Fruit fly (Drosophila melanogaster) whole organism, embryonic: ENCODE results near the gene Dok.

ENCODE experiments used
- CG10462 ChIP-seq: fragments of 200-800 bp; sonication (Bioruptor generic); optimal IDR thresholded peaks from 2 replicates; lab custom pipeline; 2016; ENCODE audit warnings: missing biosample characterization, missing genetic modification characterization
- CG10654 ChIP-seq: fragments of 200-800 bp; sonication (Bioruptor generic); optimal IDR thresholded peaks from 2 replicates; lab custom pipeline; 2016; ENCODE audit warnings: missing biosample characterization, missing genetic modification characterization
- CG11456 ChIP-seq: fragments of 200-800 bp; sonication (Bioruptor generic); IDR thresholded peaks from 3 replicates; pipeline ENCODE4 v1.3.6; 2022; ENCODE audit warnings: missing biosample characterization, missing genetic modification characterization
- CG11723 ChIP-seq: fragments of 200-800 bp; sonication (Bioruptor generic); optimal IDR thresholded peaks from 2 replicates; lab custom pipeline; 2017; ENCODE audit warnings: missing biosample characterization, mild to moderate bottlenecking, missing genetic modification characterization
- CG1602 ChIP-seq: fragments of 200-800 bp; sonication (Bioruptor generic); optimal IDR thresholded peaks from 3 replicates; lab custom pipeline; 2016; ENCODE audit warnings: missing biosample characterization, missing genetic modification characterization
- CG17612 ChIP-seq: fragments of 200-800 bp; sonication (Bioruptor generic); IDR thresholded peaks from 2 replicates; pipeline ENCODE4 v1.3.6; 2022; ENCODE audit warnings: missing biosample characterization, missing genetic modification characterization
- CG1832 ChIP-seq: fragments of 200-800 bp; sonication (Bioruptor generic); optimal IDR thresholded peaks from 2 replicates; lab custom pipeline; 2017; ENCODE audit warnings: missing biosample characterization, mild to moderate bottlenecking, missing genetic modification characterization, inconsistent platforms
- CG2712 ChIP-seq: fragments of 200-800 bp; optimal IDR thresholded peaks from 3 replicates; lab custom pipeline; 2019; ENCODE audit warnings: missing biosample characterization, mild to moderate bottlenecking, missing genetic modification characterization, moderate library complexity
- CG31441 ChIP-seq: fragments of 200-800 bp; sonication (Bioruptor generic); IDR thresholded peaks from 2 replicates; pipeline ENCODE4 v1.3.6; 2022; ENCODE audit warnings: missing biosample characterization, missing genetic modification characterization
- CG32772 ChIP-seq: fragments of 200-800 bp; sonication (Bioruptor generic); IDR thresholded peaks from 2 replicates; pipeline ENCODE4 v1.3.6; 2022; ENCODE audit warnings: missing biosample characterization, missing genetic modification characterization
- CG3838 ChIP-seq: fragments of 200-800 bp; sonication (Bioruptor generic); optimal IDR thresholded peaks from 3 replicates; lab custom pipeline; 2016; ENCODE audit warnings: missing biosample characterization, missing genetic modification characterization
- CG5180 ChIP-seq: fragments of 200-800 bp; sonication (Bioruptor generic); optimal IDR thresholded peaks from 3 replicates; lab custom pipeline; 2017; ENCODE audit warnings: missing biosample characterization, missing genetic modification characterization, mild to moderate bottlenecking, moderate library complexity, missing genetic modification reagents
- CG5953 ChIP-seq: fragments of 200-800 bp; sonication (Bioruptor generic); IDR thresholded peaks from 2 replicates; pipeline ENCODE4 v1.3.6; 2022; ENCODE audit warnings: missing biosample characterization, missing genetic modification characterization
- CG7357 ChIP-seq: fragments of 200-800 bp; sonication (Bioruptor generic); IDR thresholded peaks from 3 replicates; pipeline ENCODE4 v1.3.6; 2022; ENCODE audit warnings: missing biosample characterization, missing genetic modification characterization
- CG7556 ChIP-seq: fragments of 200-800 bp; sonication (Bioruptor generic); optimal IDR thresholded peaks from 2 replicates; lab custom pipeline; 2017; ENCODE audit warnings: missing biosample characterization, mild to moderate bottlenecking, missing genetic modification characterization
- CG8359 ChIP-seq: fragments of 200-800 bp; sonication (Bioruptor generic); optimal IDR thresholded peaks from 2 replicates; lab custom pipeline; 2017; ENCODE audit warnings: missing biosample characterization, mild to moderate bottlenecking, missing genetic modification characterization, borderline replicate concordance
- CG9932 ChIP-seq: fragments of 200-800 bp; sonication (Bioruptor generic); IDR thresholded peaks from 2 replicates; pipeline ENCODE4 v1.3.6; 2022; ENCODE audit warnings: missing biosample characterization, missing genetic modification characterization
- Ets97D ChIP-seq: fragments of 200-800 bp; sonication (Bioruptor generic); optimal IDR thresholded peaks from 3 replicates; lab custom pipeline; 2016; ENCODE audit warnings: missing biosample characterization, missing genetic modification characterization
- HHEX ChIP-seq: fragments of 200-800 bp; sonication (Bioruptor generic); optimal IDR thresholded peaks from 3 replicates; lab custom pipeline; 2017; ENCODE audit warnings: missing biosample characterization, mild to moderate bottlenecking, missing genetic modification characterization, missing genetic modification reagents
- HLH3B ChIP-seq: fragments of 200-800 bp; sonication (Bioruptor generic); IDR thresholded peaks from 2 replicates; pipeline ENCODE4 v1.3.6; 2022; ENCODE audit warnings: missing biosample characterization, missing genetic modification characterization
- NC2β ChIP-seq: fragments of 200-800 bp; sonication (Bioruptor generic); optimal IDR thresholded peaks from 2 replicates; lab custom pipeline; 2016; ENCODE audit warnings: missing biosample characterization, missing genetic modification characterization
- NFAT ChIP-seq: fragments of 200-800 bp; sonication (Bioruptor generic); IDR thresholded peaks from 2 replicates; pipeline ENCODE4 v1.3.6; 2022; ENCODE audit warnings: missing biosample characterization, missing genetic modification characterization
- Nf-YB ChIP-seq: fragments of 200-800 bp; sonication (Bioruptor generic); optimal IDR thresholded peaks from 3 replicates; lab custom pipeline; 2019; ENCODE audit warnings: missing biosample characterization, mild to moderate bottlenecking, missing genetic modification characterization, moderate library complexity
- Ptx1 ChIP-seq: fragments of 200-800 bp; sonication (Bioruptor generic); IDR thresholded peaks from 2 replicates; pipeline ENCODE4 v1.3.6; 2022; ENCODE audit warnings: missing biosample characterization, missing genetic modification characterization
- Rfx ChIP-seq: fragments of 200-800 bp; sonication (Bioruptor generic); IDR thresholded peaks from 2 replicates; pipeline ENCODE4 v1.3.6; 2022; ENCODE audit warnings: missing biosample characterization, missing genetic modification characterization
- Sin3A ChIP-seq: fragments of >200 bp; optimal IDR thresholded peaks from 2 replicates; lab custom pipeline; 2018
- Six4 ChIP-seq: fragments of 200-800 bp; sonication (Bioruptor generic); optimal IDR thresholded peaks from 2 replicates; lab custom pipeline; 2016; ENCODE audit warnings: missing biosample characterization, missing genetic modification characterization
- Sox100B ChIP-seq: fragments of 200-800 bp; sonication (Bioruptor generic); optimal IDR thresholded peaks from 3 replicates; lab custom pipeline; 2018; ENCODE audit warnings: missing biosample characterization, mild to moderate bottlenecking, missing genetic modification characterization
- Sox102F ChIP-seq: fragments of 200-800 bp; sonication (Bioruptor generic); optimal IDR thresholded peaks from 2 replicates; lab custom pipeline; 2018; ENCODE audit warnings: missing biosample characterization, mild to moderate bottlenecking, missing genetic modification characterization, moderate library complexity
- Tbp ChIP-seq: fragments of >200 bp; optimal IDR thresholded peaks from 2 replicates; lab custom pipeline; 2018; ENCODE audit warnings: missing biosample characterization, missing genetic modification characterization
- YL-1 ChIP-seq: fragments of 200-800 bp; sonication (Bioruptor generic); optimal IDR thresholded peaks from 3 replicates; lab custom pipeline; 2017; ENCODE audit warnings: missing biosample characterization, mild to moderate bottlenecking, missing genetic modification characterization
- ap ChIP-seq: fragments of 200-800 bp; sonication (Bioruptor generic); IDR thresholded peaks from 2 replicates; pipeline ENCODE4 v1.3.6; 2022; ENCODE audit warnings: missing biosample characterization, missing genetic modification characterization
- chinmo ChIP-seq: fragments of 200-800 bp; sonication (Bioruptor generic); IDR thresholded peaks from 4 replicates; pipeline ENCODE4 v1.3.6; 2022; ENCODE audit warnings: missing biosample characterization, missing genetic modification characterization; ENCODE audit not compliant: partially characterized antibody
- ci ChIP-seq: fragments of 200-800 bp; sonication (Bioruptor generic); IDR thresholded peaks from 3 replicates; pipeline ENCODE4 v1.3.6; 2022; ENCODE audit warnings: missing biosample characterization, missing genetic modification characterization
- croc ChIP-seq: fragments of 200-800 bp; sonication (Bioruptor generic); conservative IDR thresholded peaks from 3 replicates; pipeline ENCODE4 v1.3.6; 2022; ENCODE audit warnings: missing biosample characterization, missing genetic modification characterization
- dpn ChIP-seq, 2 experiments: fragments of 200-800 bp; sonication (Bioruptor generic); optimal IDR thresholded peaks; 3 replicates each; lab custom pipeline; 2016; ENCODE audit warnings: missing biosample characterization in 2 of 2, missing genetic modification characterization in 2 of 2
- eyg ChIP-seq: fragments of 200-800 bp; sonication (Bioruptor generic); optimal IDR thresholded peaks from 3 replicates; lab custom pipeline; 2016; ENCODE audit warnings: missing biosample characterization, missing genetic modification characterization
- ftz-f1 ChIP-seq: fragments of 200-800 bp; sonication (Bioruptor generic); optimal IDR thresholded peaks from 2 replicates; lab custom pipeline; 2016; ENCODE audit warnings: missing biosample characterization, missing genetic modification characterization
- gfzf ChIP-seq: fragments of 200-800 bp; sonication (Bioruptor generic); optimal IDR thresholded peaks from 2 replicates; lab custom pipeline; 2016; ENCODE audit warnings: missing biosample characterization, mild to moderate bottlenecking, missing genetic modification characterization, moderate library complexity
- gsb ChIP-seq: fragments of 200-800 bp; sonication (Bioruptor generic); IDR thresholded peaks from 2 replicates; pipeline ENCODE4 v1.3.6; 2022; ENCODE audit warnings: missing biosample characterization, missing genetic modification characterization
- ham ChIP-seq: fragments of 200-800 bp; sonication (Bioruptor generic); IDR thresholded peaks from 2 replicates; pipeline ENCODE4 v1.3.6; 2022; ENCODE audit warnings: missing biosample characterization, missing genetic modification characterization
- insv ChIP-seq, 2 experiments: fragments of 200-800 bp; sonication (Bioruptor generic); optimal IDR thresholded peaks; 3 replicates each; lab custom pipeline; 2016 to 2018; ENCODE audit warnings: missing biosample characterization in 2 of 2, missing genetic modification characterization in 2 of 2
- maf-S ChIP-seq: fragments of 200-800 bp; sonication (Bioruptor generic); optimal IDR thresholded peaks from 2 replicates; lab custom pipeline; 2016; ENCODE audit warnings: missing biosample characterization, missing genetic modification characterization
- mam ChIP-seq: fragments of 200-800 bp; sonication (Bioruptor generic); optimal IDR thresholded peaks from 3 replicates; lab custom pipeline; 2016; ENCODE audit warnings: missing biosample characterization, missing genetic modification characterization
- nerfin-2 ChIP-seq: fragments of 200-800 bp; sonication (Bioruptor generic); IDR thresholded peaks from 2 replicates; pipeline ENCODE4 v1.3.6; 2022; ENCODE audit warnings: missing biosample characterization, missing genetic modification characterization; ENCODE audit not compliant: partially characterized antibody
- pan ChIP-seq, 4 experiments: fragments of >200 bp in 3 of 4; fragments of 200-800 bp in 1 of 4; sonication (Bioruptor generic) in 1 of 4; optimal IDR thresholded peaks in 3 of 4; IDR thresholded peaks in 1 of 4; 2 replicates each; pipeline versions ENCODE4 v1.3.6 to Lab custom; 2017 to 2022; ENCODE audit warnings: missing biosample characterization in 2 of 4, missing genetic modification characterization in 2 of 4, mixed read lengths in 1 of 4
- sc ChIP-seq, 3 experiments: fragments of >200 bp in 2 of 3; fragments of 200-800 bp in 1 of 3; sonication (Bioruptor generic) in 1 of 3; optimal IDR thresholded peaks; 2 replicates in 2 of 3; 3 replicates in 1 of 3; lab custom pipeline; 2017; ENCODE audit warnings: mild to moderate bottlenecking in 1 of 3, missing biosample characterization in 1 of 3, missing genetic modification characterization in 1 of 3, missing genetic modification reagents in 1 of 3
- sd ChIP-seq: fragments of 200-800 bp; sonication (Bioruptor generic); optimal IDR thresholded peaks from 3 replicates; lab custom pipeline; 2018; ENCODE audit warnings: missing biosample characterization, mild to moderate bottlenecking, missing genetic modification characterization, moderate library complexity
- ssp ChIP-seq: fragments of 200-800 bp; sonication (Bioruptor generic); IDR thresholded peaks from 2 replicates; pipeline ENCODE4 v1.3.6; 2022; ENCODE audit warnings: missing biosample characterization, missing genetic modification characterization
- zfh1 ChIP-seq: fragments of 200-800 bp; sonication (Bioruptor generic); IDR thresholded peaks from 3 replicates; pipeline ENCODE4 v1.3.6; 2022; ENCODE audit warnings: missing biosample characterization, missing genetic modification characterization

Gene Dok

dm6 chrX:7300722-7301350 is 23.2 kb upstream of the Dok start (continued):
- TF ChIP-seq mam (GFP tag; lab: Kevin White, UChicago) = no peak
- no peak for TF ChIP-seq CG17612 (GFP tag; lab: Robert Waterston, UW)
- peak; percentile 16; the same call in 1 of the 2 replicates for TF ChIP-seq HLH3B (GFP tag; lab: Robert Waterston, UW)
- no peak for TF ChIP-seq ham (GFP tag; lab: Robert Waterston, UW)
- 0 out of 2 replicates have a peak, but pooled peaks have one; percentile 16 for TF ChIP-seq Ptx1 (GFP tag; lab: Robert Waterston, UW)
- TF ChIP-seq eyg (GFP tag; lab: Kevin White, UChicago) = no peak
- no peak for TF ChIP-seq CG1602
- no peak for TF ChIP-seq CG5180
- no peak for TF ChIP-seq NFAT (GFP tag; lab: Robert Waterston, UW)
- TF ChIP-seq YL-1 (GFP tag; lab: Kevin White, UChicago) = no peak
- peak; percentile 72; the same call in 2 of the 3 replicates for TF ChIP-seq ci
- no peak for TF ChIP-seq Tbp (GFP tag; lab: Kevin White, UChicago)
- no peak for TF ChIP-seq CG5953 (GFP tag; lab: Robert Waterston, UW)
- TF ChIP-seq Sox100B (GFP tag; lab: Kevin White, UChicago) = no peak
- TF ChIP-seq CG7357 = no peak
- no peak for TF ChIP-seq HHEX (GFP tag; lab: Kevin White, UChicago)
- TF ChIP-seq CG31441 = no peak
- TF ChIP-seq NC2β = no peak
- TF ChIP-seq Ets97D (GFP tag; lab: Kevin White, UChicago) = no peak
- no peak for TF ChIP-seq CG2712 (tag; lab: Kevin White, UChicago)
- no peak for TF ChIP-seq insv (GFP tag; optimal IDR thresholded peaks at IDR 0.05; lab: Kevin White, UChicago)
- 0 out of 3 replicates have a peak, but pooled peaks have one; percentile 51 for TF ChIP-seq CG11456 (GFP tag; lab: Robert Waterston, UW)
- TF ChIP-seq Rfx (GFP tag; lab: Robert Waterston, UW) = peak; percentile 18; the same call in 1 of the 2 replicates
- TF ChIP-seq CG11723 = no peak
- no peak for TF ChIP-seq gsb (GFP tag; lab: Robert Waterston, UW)
- TF ChIP-seq pan (optimal IDR thresholded peaks at IDR 0.05; lab: Kevin White, UChicago) = no peak
- TF ChIP-seq pan (GFP tag; optimal IDR thresholded peaks at IDR 0.05 in 1 of 2, IDR thresholded peaks at IDR 0.05 in 1 of 2) = peak in 1 of 2 experiments; percentile 7
- TF ChIP-seq CG7556 (GFP tag; lab: Kevin White, UChicago) = no peak
- no peak for TF ChIP-seq Sin3A
- peak; percentile 77 for TF ChIP-seq CG1832 (GFP tag; lab: Kevin White, UChicago)
- TF ChIP-seq Six4 = no peak
- TF ChIP-seq ap (GFP tag; lab: Robert Waterston, UW) = no peak
- TF ChIP-seq CG10654 = no peak
- peak; percentile 64 for TF ChIP-seq sd
- no peak for TF ChIP-seq nerfin-2
- no peak for TF ChIP-seq CG8359 (GFP tag; lab: Kevin White, UChicago)
- TF ChIP-seq CG10462 (GFP tag; lab: Kevin White, UChicago) = no peak
- 0 out of 2 replicates have a peak, but pooled peaks have one; percentile 2 for TF ChIP-seq CG9932 (GFP tag; lab: Robert Waterston, UW)
- TF ChIP-seq maf-S (GFP tag; lab: Kevin White, UChicago) = no peak
- TF ChIP-seq sc (optimal IDR thresholded peaks at IDR 0.05; lab: Kevin White, UChicago) = no peak
- no peak for TF ChIP-seq sc (GFP tag; optimal IDR thresholded peaks at IDR 0.05; lab: Kevin White, UChicago)
- no peak for TF ChIP-seq ssp (GFP tag; lab: Robert Waterston, UW)
- no peak for TF ChIP-seq dpn (GFP tag; optimal IDR thresholded peaks at IDR 0.05; lab: Kevin White, UChicago)
- TF ChIP-seq gfzf (GFP tag; lab: Kevin White, UChicago) = no peak
- no peak for TF ChIP-seq CG3838 (GFP tag; lab: Kevin White, UChicago)
- no peak for TF ChIP-seq zfh1
- no peak for TF ChIP-seq croc (GFP tag; lab: Robert Waterston, UW)
- TF ChIP-seq Nf-YB (GFP tag; lab: Kevin White, UChicago) = no peak
- TF ChIP-seq ftz-f1 = no peak
- TF ChIP-seq Sox102F (GFP tag; lab: Kevin White, UChicago) = no peak
- TF ChIP-seq chinmo (GFP tag; lab: Robert Waterston, UW) = peak; percentile 97
- TF ChIP-seq CG32772 (GFP tag; lab: Robert Waterston, UW) = peak; percentile 34; the same call in 1 of the 2 replicates
